Fruit fly (Drosophila melanogaster) Kc167 (cell line): ENCODE results near the gene ssx.

Experiments used
- Sin3A ChIP-seq: fragments of >200 bp; optimal IDR thresholded peaks from 2 replicates; lab custom pipeline; 2018; ENCODE audit warnings: missing external identifiers
- h ChIP-seq: fragments of >200 bp; optimal IDR thresholded peaks from 3 replicates; lab custom pipeline; 2018; ENCODE audit warnings: missing external identifiers
- insv ChIP-seq: fragments of >200 bp; optimal IDR thresholded peaks from 3 replicates; lab custom pipeline; 2018; ENCODE audit warnings: missing external identifiers
- psq ChIP-seq: fragments of >200 bp; optimal IDR thresholded peaks from 2 replicates; lab custom pipeline; 2017; ENCODE audit warnings: missing external identifiers
- ttk ChIP-seq: sonication (Bioruptor generic); optimal IDR thresholded peaks from 2 replicates; lab custom pipeline; 2017; ENCODE audit warnings: missing external identifiers

DNA sequence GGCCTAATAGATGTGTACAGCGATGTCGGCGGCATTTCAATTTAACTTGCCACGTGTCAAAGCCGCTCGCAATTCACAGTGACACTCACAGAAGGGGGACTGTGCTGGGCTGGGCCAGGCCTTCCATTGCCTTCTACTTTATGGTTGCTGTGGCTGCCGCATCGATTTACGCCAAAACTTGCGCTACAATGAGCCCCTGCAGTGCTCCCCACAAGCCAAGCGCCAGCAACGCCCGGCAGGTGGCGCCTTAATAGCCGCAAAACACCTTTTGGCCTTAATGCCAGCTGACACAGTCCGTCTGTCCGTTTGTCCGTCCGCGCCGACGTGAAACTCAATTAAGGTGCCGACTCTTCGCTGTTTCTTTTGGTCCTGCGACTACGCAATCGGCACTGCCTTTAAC, 34.6 kb downstream of the ssx start:
- TF ChIP-seq psq (no peak), Sin3A (no peak), insv (lab: Kevin White, UChicago) (no peak), h (lab: Kevin White, UChicago) (no peak), ttk (no peak)
